Fruit fly (Drosophila melanogaster) whole organism, embryonic: Measurements from ENCODE around the gene smash.

Experiments used
- Asciz ChIP-seq: fragments of 200-800 bp; sonication (Bioruptor generic); optimal IDR thresholded peaks from 2 replicates; lab custom pipeline; 2017; ENCODE audit warnings: missing biosample characterization, mild to moderate bottlenecking, missing genetic modification characterization, missing genetic modification reagents
- C15 ChIP-seq: fragments of 200-800 bp; sonication (Bioruptor generic); IDR thresholded peaks from 3 replicates; pipeline ENCODE4 v1.3.6; 2022; ENCODE audit warnings: missing biosample characterization, missing genetic modification characterization
- CG10209 ChIP-seq: fragments of 200-800 bp; sonication (Bioruptor generic); optimal IDR thresholded peaks from 3 replicates; lab custom pipeline; 2017; ENCODE audit warnings: missing biosample characterization, mild to moderate bottlenecking, missing genetic modification characterization, missing genetic modification reagents
- CG10654 ChIP-seq: fragments of 200-800 bp; sonication (Bioruptor generic); optimal IDR thresholded peaks from 2 replicates; lab custom pipeline; 2016; ENCODE audit warnings: missing biosample characterization, missing genetic modification characterization
- CG12104 ChIP-seq: fragments of 200-800 bp; sonication (Bioruptor generic); optimal IDR thresholded peaks from 3 replicates; lab custom pipeline; 2016; ENCODE audit warnings: missing biosample characterization, missing genetic modification characterization
- CG17186 ChIP-seq: fragments of 200-800 bp; sonication (Bioruptor generic); optimal IDR thresholded peaks from 3 replicates; lab custom pipeline; 2017; ENCODE audit warnings: missing biosample characterization, missing genetic modification reagents, missing genetic modification characterization
- CG17568 ChIP-seq: fragments of 200-800 bp; sonication (Bioruptor generic); optimal IDR thresholded peaks from 2 replicates; lab custom pipeline; 2018; ENCODE audit warnings: missing biosample characterization, mild to moderate bottlenecking, missing genetic modification characterization, moderate library complexity
- CG18476 ChIP-seq: fragments of 200-800 bp; sonication (Bioruptor generic); optimal IDR thresholded peaks from 2 replicates; lab custom pipeline; 2016; ENCODE audit warnings: missing biosample characterization, mild to moderate bottlenecking, missing genetic modification characterization
- CG2202 ChIP-seq: fragments of 200-800 bp; sonication (Bioruptor generic); optimal IDR thresholded peaks from 2 replicates; lab custom pipeline; 2018; ENCODE audit warnings: missing biosample characterization, mild to moderate bottlenecking, missing genetic modification characterization
- CG31388 ChIP-seq: fragments of 200-800 bp; sonication (Bioruptor generic); optimal IDR thresholded peaks from 2 replicates; lab custom pipeline; 2016; ENCODE audit warnings: missing biosample characterization, missing genetic modification characterization
- CG31441 ChIP-seq: fragments of 200-800 bp; sonication (Bioruptor generic); IDR thresholded peaks from 2 replicates; pipeline ENCODE4 v1.3.6; 2022; ENCODE audit warnings: missing biosample characterization, missing genetic modification characterization
- CG32532 ChIP-seq: fragments of 200-800 bp; sonication (Bioruptor generic); IDR thresholded peaks from 2 replicates; pipeline ENCODE4 v1.3.6; 2022; ENCODE audit warnings: missing biosample characterization, missing genetic modification characterization
- CG4707 ChIP-seq: fragments of 200-800 bp; sonication (Bioruptor generic); optimal IDR thresholded peaks from 2 replicates; lab custom pipeline; 2018; ENCODE audit warnings: missing biosample characterization, mild to moderate bottlenecking, missing genetic modification characterization, moderate library complexity
- CG7372 ChIP-seq: fragments of 200-800 bp; sonication (Bioruptor generic); IDR thresholded peaks from 2 replicates; pipeline ENCODE4 v1.3.6; 2022; ENCODE audit warnings: missing biosample characterization, missing genetic modification characterization
- CG7963 ChIP-seq: fragments of 200-800 bp; sonication (Bioruptor generic); IDR thresholded peaks from 3 replicates; pipeline ENCODE4 v1.3.6; 2022; ENCODE audit warnings: missing biosample characterization, missing genetic modification characterization; ENCODE audit not compliant: partially characterized antibody
- D19A ChIP-seq: fragments of 200-800 bp; optimal IDR thresholded peaks from 3 replicates; lab custom pipeline; 2019; ENCODE audit warnings: missing biosample characterization, mild to moderate bottlenecking, missing genetic modification characterization, moderate library complexity
- Dip2 ChIP-seq: fragments of 200-800 bp; sonication (Bioruptor generic); IDR thresholded peaks from 2 replicates; pipeline ENCODE4 v1.3.6; 2022; ENCODE audit warnings: missing biosample characterization, missing genetic modification characterization
- Dp ChIP-seq: fragments of 200-800 bp; sonication (Bioruptor generic); optimal IDR thresholded peaks from 2 replicates; lab custom pipeline; 2018; ENCODE audit warnings: missing biosample characterization, mild to moderate bottlenecking, missing genetic modification characterization, moderate library complexity
- Dref ChIP-seq: fragments of 200-800 bp; sonication (Bioruptor generic); IDR thresholded peaks from 2 replicates; pipeline ENCODE4 v1.3.6; 2022; ENCODE audit warnings: missing biosample characterization, missing genetic modification characterization
- Drgx ChIP-seq: fragments of 200-800 bp; sonication (Bioruptor generic); IDR thresholded peaks from 2 replicates; pipeline ENCODE4 v1.3.6; 2022; ENCODE audit warnings: missing biosample characterization, missing genetic modification characterization
- ERR ChIP-seq: fragments of 200-800 bp; sonication (Bioruptor generic); optimal IDR thresholded peaks from 2 replicates; lab custom pipeline; 2016; ENCODE audit warnings: missing biosample characterization, missing genetic modification characterization
- Eip74EF ChIP-seq, 2 experiments: fragments of 200-800 bp in 1 of 2; fragments of >200 bp in 1 of 2; sonication (Bioruptor generic) in 1 of 2; optimal IDR thresholded peaks; 2 replicates each; lab custom pipeline; 2017 to 2019; ENCODE audit warnings: missing biosample characterization in 2 of 2, missing genetic modification characterization in 2 of 2, mild to moderate bottlenecking in 1 of 2, moderate library complexity in 1 of 2
- HLHmδ ChIP-seq: fragments of 200-800 bp; sonication (Bioruptor generic); optimal IDR thresholded peaks from 2 replicates; lab custom pipeline; 2018; ENCODE audit warnings: missing biosample characterization, mild to moderate bottlenecking, missing genetic modification characterization, moderate library complexity
- Hmr ChIP-seq: fragments of 200-800 bp; sonication (Bioruptor generic); optimal IDR thresholded peaks from 3 replicates; lab custom pipeline; 2017; ENCODE audit warnings: mild to moderate bottlenecking, missing biosample characterization, missing genetic modification reagents, missing genetic modification characterization
- MBD-R2 ChIP-seq: fragments of 200-800 bp; sonication (Bioruptor generic); IDR thresholded peaks from 2 replicates; pipeline ENCODE4 v1.3.6; 2022; ENCODE audit warnings: missing biosample characterization, missing genetic modification characterization
- Opbp ChIP-seq: fragments of 200-800 bp; sonication (Bioruptor generic); IDR thresholded peaks from 3 replicates; pipeline ENCODE4 v1.3.6; 2022; ENCODE audit warnings: missing biosample characterization, missing genetic modification characterization; ENCODE audit not compliant: partially characterized antibody
- Scr ChIP-seq: fragments of 200-800 bp; sonication (Bioruptor generic); IDR thresholded peaks from 2 replicates; pipeline ENCODE4 v1.3.6; 2022; ENCODE audit warnings: missing biosample characterization, missing genetic modification characterization; ENCODE audit not compliant: partially characterized antibody
- Six4 ChIP-seq: fragments of 200-800 bp; sonication (Bioruptor generic); optimal IDR thresholded peaks from 2 replicates; lab custom pipeline; 2016; ENCODE audit warnings: missing biosample characterization, missing genetic modification characterization
- al ChIP-seq: fragments of 200-800 bp; sonication (Bioruptor generic); IDR thresholded peaks from 2 replicates; pipeline ENCODE4 v1.3.6; 2022; ENCODE audit warnings: missing biosample characterization, missing genetic modification characterization
- br ChIP-seq: fragments of >200 bp; optimal IDR thresholded peaks from 2 replicates; lab custom pipeline; 2017
- bsh ChIP-seq, 2 experiments: fragments of 200-800 bp; sonication (Bioruptor generic); optimal IDR thresholded peaks; 2 replicates each; lab custom pipeline; 2017 to 2018; ENCODE audit warnings: mild to moderate bottlenecking in 2 of 2, missing biosample characterization in 2 of 2, missing genetic modification characterization in 2 of 2, moderate library complexity in 1 of 2
- chif ChIP-seq, 2 experiments: fragments of 200-800 bp; sonication (Bioruptor generic); optimal IDR thresholded peaks; 3 replicates each; lab custom pipeline; 2016; ENCODE audit warnings: missing biosample characterization in 2 of 2, missing genetic modification characterization in 2 of 2
- chn ChIP-seq: fragments of 200-800 bp; sonication (Bioruptor generic); optimal IDR thresholded peaks from 2 replicates; lab custom pipeline; 2016; ENCODE audit warnings: missing biosample characterization, missing genetic modification characterization
- corto ChIP-seq: fragments of 200-800 bp; sonication (Bioruptor generic); optimal IDR thresholded peaks from 2 replicates; lab custom pipeline; 2016; ENCODE audit warnings: missing biosample characterization, mild to moderate bottlenecking, missing genetic modification characterization, moderate library complexity
- cwo ChIP-seq: fragments of 200-800 bp; sonication (Bioruptor generic); optimal IDR thresholded peaks from 3 replicates; lab custom pipeline; 2017; ENCODE audit warnings: missing biosample characterization, missing genetic modification characterization, mild to moderate bottlenecking, moderate library complexity, missing genetic modification reagents
- dmrt99B ChIP-seq: fragments of 200-800 bp; sonication (Bioruptor generic); optimal IDR thresholded peaks from 2 replicates; lab custom pipeline; 2018; ENCODE audit warnings: missing biosample characterization, mild to moderate bottlenecking, missing genetic modification characterization, moderate library complexity
- emc ChIP-seq: fragments of 200-800 bp; sonication (Bioruptor generic); optimal IDR thresholded peaks from 2 replicates; lab custom pipeline; 2016; ENCODE audit warnings: missing biosample characterization, missing genetic modification characterization
- eve ChIP-seq, 2 experiments: fragments of >200 bp; optimal IDR thresholded peaks; 2 replicates each; lab custom pipeline; 2017; ENCODE audit warnings: missing biosample characterization in 2 of 2, missing genetic modification characterization in 2 of 2
- fru ChIP-seq: fragments of >200 bp; optimal IDR thresholded peaks from 2 replicates; lab custom pipeline; 2017
- gcm2 ChIP-seq: fragments of 200-800 bp; sonication (Bioruptor generic); optimal IDR thresholded peaks from 2 replicates; lab custom pipeline; 2016; ENCODE audit warnings: missing biosample characterization, missing genetic modification characterization
- ham ChIP-seq: fragments of 200-800 bp; sonication (Bioruptor generic); IDR thresholded peaks from 2 replicates; pipeline ENCODE4 v1.3.6; 2022; ENCODE audit warnings: missing biosample characterization, missing genetic modification characterization
- hb ChIP-seq: fragments of 200-800 bp; sonication (Bioruptor generic); IDR thresholded peaks from 3 replicates; pipeline ENCODE4 v1.3.6; 2022; ENCODE audit warnings: missing biosample characterization, missing genetic modification characterization; ENCODE audit not compliant: partially characterized antibody
- mirr ChIP-seq: fragments of 200-800 bp; sonication (Bioruptor generic); optimal IDR thresholded peaks from 3 replicates; lab custom pipeline; 2018; ENCODE audit warnings: missing biosample characterization, mild to moderate bottlenecking, missing genetic modification characterization
- pnt ChIP-seq: fragments of 200-800 bp; sonication (Bioruptor generic); optimal IDR thresholded peaks from 3 replicates; lab custom pipeline; 2016; ENCODE audit warnings: missing biosample characterization, missing genetic modification characterization
- seq ChIP-seq: fragments of 200-800 bp; sonication (Bioruptor generic); IDR thresholded peaks from 2 replicates; pipeline ENCODE4 v1.3.6; 2022; ENCODE audit warnings: missing biosample characterization, missing genetic modification characterization
- sna ChIP-seq: fragments of 200-800 bp; sonication (Bioruptor generic); IDR thresholded peaks from 2 replicates; pipeline ENCODE4 v1.3.6; 2022; ENCODE audit warnings: missing biosample characterization, missing genetic modification characterization; ENCODE audit not compliant: partially characterized antibody
- tll ChIP-seq, 2 experiments: fragments of 200-800 bp in 1 of 2; fragments of >200 bp in 1 of 2; sonication (Bioruptor generic) in 1 of 2; optimal IDR thresholded peaks; 2 replicates each; lab custom pipeline; 2017 to 2019; ENCODE audit warnings: missing biosample characterization in 2 of 2, missing genetic modification characterization in 2 of 2, mild to moderate bottlenecking in 1 of 2, moderate library complexity in 1 of 2
- tna ChIP-seq: fragments of 200-800 bp; sonication (Bioruptor generic); IDR thresholded peaks from 2 replicates; pipeline ENCODE4 v1.3.6; 2022; ENCODE audit warnings: missing biosample characterization, missing genetic modification characterization; ENCODE audit not compliant: partially characterized antibody
- trem ChIP-seq: fragments of 200-800 bp; optimal IDR thresholded peaks from 3 replicates; lab custom pipeline; 2019; ENCODE audit warnings: missing biosample characterization, mild to moderate bottlenecking, missing genetic modification characterization, moderate library complexity
- zen2 ChIP-seq: fragments of 200-800 bp; sonication (Bioruptor generic); IDR thresholded peaks from 3 replicates; pipeline ENCODE4 v1.3.6; 2022; ENCODE audit warnings: missing biosample characterization, missing genetic modification characterization; ENCODE audit not compliant: partially characterized antibody

smash gene

DNA sequence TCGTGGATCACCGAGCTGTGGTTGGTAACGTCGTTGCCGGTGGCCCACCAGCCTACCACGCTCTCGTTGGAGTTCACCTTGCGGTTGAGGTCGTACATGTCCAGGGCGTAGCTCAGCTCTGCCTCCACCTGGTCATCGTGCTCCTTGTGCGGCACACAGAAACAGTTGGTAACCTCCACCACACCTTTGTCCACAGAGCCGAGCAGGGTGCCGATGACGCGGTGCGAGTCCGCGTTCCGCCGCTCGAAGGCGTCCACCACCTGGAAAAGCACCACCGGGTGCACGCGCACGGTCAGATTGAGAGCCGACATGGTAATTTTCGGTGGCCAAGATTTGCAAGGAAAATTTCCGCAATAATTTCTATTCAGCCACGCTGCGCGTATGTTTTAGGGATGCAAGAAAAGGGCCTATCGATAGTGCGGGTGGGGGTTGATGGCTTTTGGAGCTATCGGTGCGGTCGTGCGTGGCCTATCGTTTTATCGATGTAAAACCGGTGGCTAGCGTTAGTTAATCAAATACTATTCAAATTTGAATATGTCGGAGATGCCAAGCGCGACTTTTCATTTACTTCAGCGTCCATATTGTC lies 54.5 kb downstream of the smash start, which contains the start of gene eIF3f1:
TSS of gene eIF3f1 (minus strand) at position 408 of the 586 bp plus-strand sequence.
- TF ChIP-seq CG10654 (GFP tag; lab: Kevin White, UChicago) = no peak
- peak; percentile 99 for TF ChIP-seq tna (GFP tag; lab: Robert Waterston, UW)
- peak; percentile 99 for TF ChIP-seq CG7963 (GFP tag; lab: Robert Waterston, UW)
- no peak for TF ChIP-seq chif (GFP tag; optimal IDR thresholded peaks at IDR 0.05; lab: Kevin White, UChicago)
- TF ChIP-seq Opbp (GFP tag; lab: Robert Waterston, UW) = peak; percentile 99
- no peak for TF ChIP-seq Asciz (GFP tag; lab: Kevin White, UChicago)
- TF ChIP-seq chn (GFP tag; lab: Kevin White, UChicago) = no peak
- TF ChIP-seq MBD-R2 (GFP tag; lab: Robert Waterston, UW) = peak; percentile 90
- TF ChIP-seq dmrt99B (tag; lab: Kevin White, UChicago) = no peak
- no peak for TF ChIP-seq bsh (GFP tag; optimal IDR thresholded peaks at IDR 0.05; lab: Kevin White, UChicago)
- no peak for TF ChIP-seq cwo (GFP tag; lab: Kevin White, UChicago)
- no peak for TF ChIP-seq CG17568 (GFP tag; lab: Kevin White, UChicago)
- peak; percentile 52; the same call in 1 of the 2 replicates for TF ChIP-seq CG32532 (GFP tag; lab: Robert Waterston, UW)
- peak; percentile 87 for TF ChIP-seq CG17186 (GFP tag; lab: Kevin White, UChicago)
- TF ChIP-seq Dref = peak; percentile 100
- no peak for TF ChIP-seq eve (GFP tag; optimal IDR thresholded peaks at IDR 0.05; lab: Kevin White, UChicago)
- TF ChIP-seq fru (lab: Kevin White, UChicago) = no peak
- no peak for TF ChIP-seq ham (GFP tag; lab: Robert Waterston, UW)
- peak; percentile 97 for TF ChIP-seq Scr
- TF ChIP-seq al (GFP tag; lab: Robert Waterston, UW) = no peak
- TF ChIP-seq seq = peak; percentile 42; the same call in 1 of the 2 replicates
- TF ChIP-seq Six4 (GFP tag; lab: Kevin White, UChicago) = no peak
- no peak for TF ChIP-seq CG12104 (GFP tag; lab: Kevin White, UChicago)
- no peak for TF ChIP-seq CG4707 (GFP tag; lab: Kevin White, UChicago)
- TF ChIP-seq D19A = no peak
- peak; percentile 99 for TF ChIP-seq zen2 (GFP tag; lab: Robert Waterston, UW)
- no peak for TF ChIP-seq Eip74EF (GFP tag; optimal IDR thresholded peaks at IDR 0.05; lab: Kevin White, UChicago)
- TF ChIP-seq tll (GFP tag; optimal IDR thresholded peaks at IDR 0.05; lab: Kevin White, UChicago) = no peak
- no peak for TF ChIP-seq Dip2 (GFP tag; lab: Robert Waterston, UW)
- TF ChIP-seq CG31388 (GFP tag; lab: Kevin White, UChicago) = no peak
- no peak for TF ChIP-seq CG2202 (tag; lab: Kevin White, UChicago)
- TF ChIP-seq hb (GFP tag; lab: Robert Waterston, UW) = peak; percentile 99
- TF ChIP-seq Hmr (GFP tag; lab: Kevin White, UChicago) = no peak
- TF ChIP-seq CG31441 (GFP tag; lab: Robert Waterston, UW) = no peak
- no peak for TF ChIP-seq C15 (GFP tag; lab: Robert Waterston, UW)
- TF ChIP-seq HLHmδ (GFP tag; lab: Kevin White, UChicago) = peak; percentile 42
- peak; percentile 90 for TF ChIP-seq Dp (GFP tag; lab: Kevin White, UChicago)
- no peak for TF ChIP-seq CG7372 (GFP tag; lab: Robert Waterston, UW)
- peak; percentile 65 for TF ChIP-seq ERR (GFP tag; lab: Kevin White, UChicago)
- TF ChIP-seq CG10209 (GFP tag; lab: Kevin White, UChicago) = no peak
- no peak for TF ChIP-seq br
- TF ChIP-seq mirr = no peak
- TF ChIP-seq trem (tag; lab: Kevin White, UChicago) = peak; percentile 69
- TF ChIP-seq gcm2 (GFP tag; lab: Kevin White, UChicago) = no peak
- no peak for TF ChIP-seq corto (GFP tag; lab: Kevin White, UChicago)
- TF ChIP-seq Drgx = no peak; the same call in 1 of the 2 replicates
- TF ChIP-seq pnt (GFP tag; lab: Kevin White, UChicago) = no peak
- peak; percentile 98 for TF ChIP-seq sna (GFP tag; lab: Robert Waterston, UW)
- no peak for TF ChIP-seq emc (GFP tag; lab: Kevin White, UChicago)
- no peak for TF ChIP-seq CG18476 (GFP tag; lab: Kevin White, UChicago)
